Fruit fly (Drosophila melanogaster) whole organism, prepupa: ENCODE data around the gene CG11791.

Experiments
- CG11294 ChIP-seq: fragments of 200-800 bp; sonication (Bioruptor generic); IDR thresholded peaks from 2 replicates; pipeline ENCODE4 v1.3.6; 2022; ENCODE audit warnings: missing biosample characterization, missing genetic modification characterization
- CG16779 ChIP-seq: fragments of 200-800 bp; sonication (Bioruptor generic); optimal IDR thresholded peaks from 3 replicates; lab custom pipeline; 2017; ENCODE audit warnings: missing biosample characterization, mild to moderate bottlenecking, missing genetic modification characterization
- CG3919 ChIP-seq: fragments of 200-800 bp; sonication (Bioruptor generic); optimal IDR thresholded peaks from 3 replicates; lab custom pipeline; 2016; ENCODE audit warnings: missing biosample characterization, missing genetic modification characterization
- CG6854 ChIP-seq: fragments of 200-800 bp; sonication (Bioruptor generic); optimal IDR thresholded peaks from 2 replicates; lab custom pipeline; 2017; ENCODE audit warnings: missing biosample characterization, mild to moderate bottlenecking, missing genetic modification characterization
- CG8319 ChIP-seq: fragments of 200-800 bp; sonication (Bioruptor generic); optimal IDR thresholded peaks from 3 replicates; lab custom pipeline; 2016; ENCODE audit warnings: missing biosample characterization, missing genetic modification characterization
- Eip78C ChIP-seq: fragments of 200-800 bp; sonication (Bioruptor generic); peaks from one replicate; lab custom pipeline; 2016; ENCODE audit warnings: missing biosample characterization, missing genetic modification characterization
- Lpt ChIP-seq: fragments of 200-800 bp; sonication (Bioruptor generic); optimal IDR thresholded peaks from 3 replicates; lab custom pipeline; 2016; ENCODE audit warnings: missing biosample characterization, missing genetic modification characterization
- cyc ChIP-seq: fragments of 200-800 bp; sonication (Bioruptor generic); optimal IDR thresholded peaks from 3 replicates; lab custom pipeline; 2016; ENCODE audit warnings: missing biosample characterization, missing genetic modification characterization
- eg ChIP-seq: fragments of 200-800 bp; sonication (Bioruptor generic); IDR thresholded peaks from 3 replicates; pipeline ENCODE4 v1.3.6; 2022; ENCODE audit warnings: missing biosample characterization, missing genetic modification characterization

DNA sequence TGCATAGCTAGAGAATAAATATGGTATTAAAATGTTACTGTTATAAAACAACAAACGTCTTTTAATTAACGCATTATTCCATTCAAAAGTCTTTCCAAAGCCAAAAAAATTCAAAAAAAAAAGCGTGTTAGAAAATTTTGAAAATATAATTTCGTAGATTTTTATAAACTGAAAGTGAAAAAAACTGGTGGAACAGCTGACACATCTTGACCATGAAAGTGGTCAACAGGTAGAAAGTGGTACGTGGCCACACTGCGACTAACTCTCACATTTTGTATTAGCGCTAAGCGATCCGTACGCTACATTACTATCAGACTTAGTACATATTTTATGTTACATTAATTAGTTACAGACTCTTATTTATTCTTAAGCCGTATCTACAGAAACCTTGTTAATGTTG, 21.5 kb downstream of the CG11791 start, which contains the start of gene CG11836:
- TF ChIP-seq CG11294 (GFP tag; lab: Robert Waterston, UW) (no peak), CG6854 (no peak), cyc (GFP tag; lab: Kevin White, UChicago) (no peak), CG3919 (no peak), Lpt (GFP tag; lab: Kevin White, UChicago) (no peak), Eip78C (GFP tag; lab: Kevin White, UChicago) (no peak), CG16779 (tag; lab: Kevin White, UChicago) (no peak), eg (GFP tag; lab: Robert Waterston, UW) (no peak), CG8319 (GFP tag; lab: Kevin White, UChicago) (no peak)
